2 fruit fly cellular contexts compared by ENCODE assay signal in genomic region chr3L:8763037-8763454, dm6.
TF ChIP-seq lines count a peak whose summit lies in the region.

No protein-coding gene starts in this region.

TF ChIP-seq in whole organism, embryonic, 481 proteins besides CTCF, POLR2A, EP300 and RAD21 (continued from another document and continues in another):
- TF ChIP-seq CG30403 (GFP tag; optimal IDR thresholded peaks at IDR 0.05; lab: Kevin White, UChicago) = peak; percentile 45
- no peak for TF ChIP-seq BtbVII (GFP tag; optimal IDR thresholded peaks at IDR 0.05; lab: Kevin White, UChicago)
- TF ChIP-seq oc (tag; optimal IDR thresholded peaks at IDR 0.05; lab: Kevin White, UChicago) = peak; percentile 27
- no peak for TF ChIP-seq exex (tag; optimal IDR thresholded peaks at IDR 0.05; lab: Kevin White, UChicago)
- TF ChIP-seq slp2 (GFP tag; optimal IDR thresholded peaks at IDR 0.05; lab: Kevin White, UChicago) = no peak
- no peak for TF ChIP-seq aop (GFP tag; IDR thresholded peaks at IDR 0.05; lab: Robert Waterston, UW)
- peak; percentile 14 for TF ChIP-seq Chrac-16 (GFP tag; optimal IDR thresholded peaks at IDR 0.05; lab: Kevin White, UChicago)
- TF ChIP-seq CG10267 (tag; optimal IDR thresholded peaks at IDR 0.05; lab: Kevin White, UChicago) = no peak
- TF ChIP-seq CG33213 (GFP tag; optimal IDR thresholded peaks at IDR 0.05; lab: Kevin White, UChicago) = no peak
- TF ChIP-seq Vsx1 (GFP tag; optimal IDR thresholded peaks at IDR 0.05; lab: Kevin White, UChicago) = no peak
- TF ChIP-seq CG32772 (GFP tag; IDR thresholded peaks at IDR 0.05; lab: Robert Waterston, UW) = peak; percentile 54
- TF ChIP-seq odd (GFP tag; optimal IDR thresholded peaks at IDR 0.05; lab: Kevin White, UChicago) = peak; percentile 26
- TF ChIP-seq E2f1 (GFP tag; IDR thresholded peaks at IDR 0.05; lab: Robert Waterston, UW) = peak; percentile 32; the same call in 1 of the 2 replicates
- peak; percentile 45 for TF ChIP-seq CG9817 (tag; optimal IDR thresholded peaks at IDR 0.05; lab: Kevin White, UChicago)
- 0 out of 3 replicates have a peak, but pooled peaks have one; percentile 32 for TF ChIP-seq Dbx (GFP tag; IDR thresholded peaks at IDR 0.05; lab: Robert Waterston, UW)
- TF ChIP-seq zen2 (GFP tag; IDR thresholded peaks at IDR 0.05; lab: Robert Waterston, UW; ENCODE audit: partially characterized antibody) = no peak
- peak; percentile 55 for TF ChIP-seq CoRest (tag; optimal IDR thresholded peaks at IDR 0.05; lab: Kevin White, UChicago)
- TF ChIP-seq Tbp (GFP tag; optimal IDR thresholded peaks at IDR 0.05; lab: Kevin White, UChicago) = no peak
- no peak for TF ChIP-seq da (GFP tag; optimal IDR thresholded peaks at IDR 0.05; lab: Kevin White, UChicago)
- no peak for TF ChIP-seq en (GFP tag; optimal IDR thresholded peaks at IDR 0.05; lab: Kevin White, UChicago)
- TF ChIP-seq CG12942 (GFP tag; optimal IDR thresholded peaks at IDR 0.05; lab: Kevin White, UChicago) = no peak
- peak; percentile 0 for TF ChIP-seq fd96Cb (tag; optimal IDR thresholded peaks at IDR 0.05; lab: Kevin White, UChicago)
- peak; percentile 53; the same call in 1 of the 2 replicates for TF ChIP-seq CG32532 (GFP tag; IDR thresholded peaks at IDR 0.05; lab: Robert Waterston, UW)
- no peak for TF ChIP-seq CG1024 (GFP tag; IDR thresholded peaks at IDR 0.05; lab: Robert Waterston, UW)
- peak; percentile 91 for TF ChIP-seq tna (GFP tag; IDR thresholded peaks at IDR 0.05; lab: Robert Waterston, UW; ENCODE audit: partially characterized antibody)
- 0 out of 2 replicates have a peak, but pooled peaks have one; percentile 20 for TF ChIP-seq CG32767 (GFP tag; IDR thresholded peaks at IDR 0.05; lab: Robert Waterston, UW)
- peak; percentile 64 for TF ChIP-seq so (GFP tag; IDR thresholded peaks at IDR 0.05; lab: Robert Waterston, UW)
- no peak for TF ChIP-seq ash1 (GFP tag; optimal IDR thresholded peaks at IDR 0.05; lab: Kevin White, UChicago)
- TF ChIP-seq CG31365 (tag; optimal IDR thresholded peaks at IDR 0.05; lab: Kevin White, UChicago) = no peak
- TF ChIP-seq CG4404 (GFP tag; IDR thresholded peaks at IDR 0.05; lab: Robert Waterston, UW) = no peak
- TF ChIP-seq cg (GFP tag; optimal IDR thresholded peaks at IDR 0.05; lab: Kevin White, UChicago) = no peak
- TF ChIP-seq Ssrp (tag; optimal IDR thresholded peaks at IDR 0.05; lab: Kevin White, UChicago) = peak; percentile 46
- TF ChIP-seq CG12236 (GFP tag; optimal IDR thresholded peaks at IDR 0.05; lab: Kevin White, UChicago) = no peak
- TF ChIP-seq CG2678 (tag; optimal IDR thresholded peaks at IDR 0.05; lab: Kevin White, UChicago) = no peak
- peak; percentile 43 for TF ChIP-seq PHDP (tag; optimal IDR thresholded peaks at IDR 0.05; lab: Kevin White, UChicago)
- TF ChIP-seq onecut (GFP tag; IDR thresholded peaks at IDR 0.05; lab: Robert Waterston, UW) = 0 out of 2 replicates have a peak, but pooled peaks have one; percentile 3
- no peak for TF ChIP-seq CG13296 (GFP tag; optimal IDR thresholded peaks at IDR 0.05; lab: Kevin White, UChicago)
- TF ChIP-seq ftz-f1 (GFP tag; optimal IDR thresholded peaks at IDR 0.05; lab: Kevin White, UChicago) = no peak
- no peak for TF ChIP-seq Antp (GFP tag; optimal IDR thresholded peaks at IDR 0.05; lab: Kevin White, UChicago)
- no peak for TF ChIP-seq slou (GFP tag; optimal IDR thresholded peaks at IDR 0.05; lab: Kevin White, UChicago)
- TF ChIP-seq sna (GFP tag; IDR thresholded peaks at IDR 0.05; lab: Robert Waterston, UW; ENCODE audit: partially characterized antibody) = no peak
- no peak for TF ChIP-seq CG3065 (GFP tag; optimal IDR thresholded peaks at IDR 0.05; lab: Kevin White, UChicago)
- no peak for TF ChIP-seq CG8478 (optimal IDR thresholded peaks at IDR 0.05; lab: Kevin White, UChicago)
- no peak for TF ChIP-seq stwl (tag; optimal IDR thresholded peaks at IDR 0.05; lab: Kevin White, UChicago)
- TF ChIP-seq tup (GFP tag; optimal IDR thresholded peaks at IDR 0.05; lab: Kevin White, UChicago) = no peak
- peak; percentile 74 for TF ChIP-seq slbo (GFP tag; IDR thresholded peaks at IDR 0.05; lab: Robert Waterston, UW)
- TF ChIP-seq CG14014 (GFP tag; IDR thresholded peaks at IDR 0.05; lab: Robert Waterston, UW) = peak; percentile 54; the same call in 1 of the 2 replicates
- peak; percentile 17 for TF ChIP-seq Hr3 (GFP tag; optimal IDR thresholded peaks at IDR 0.05; lab: Kevin White, UChicago)
- peak; percentile 66 for TF ChIP-seq lmd (GFP tag; IDR thresholded peaks at IDR 0.05; lab: Robert Waterston, UW)
- TF ChIP-seq CG4360 (GFP tag; IDR thresholded peaks at IDR 0.05; lab: Robert Waterston, UW) = no peak
- no peak for TF ChIP-seq Lhr (GFP tag; optimal IDR thresholded peaks at IDR 0.05; lab: Kevin White, UChicago)
- TF ChIP-seq CG17568 (GFP tag; optimal IDR thresholded peaks at IDR 0.05; lab: Kevin White, UChicago) = peak; percentile 14
- TF ChIP-seq pzg (GFP tag; optimal IDR thresholded peaks at IDR 0.05; lab: Kevin White, UChicago) = no peak
- no peak for TF ChIP-seq Side (GFP tag; optimal IDR thresholded peaks at IDR 0.05; lab: Kevin White, UChicago)
- TF ChIP-seq CG1529 (GFP tag; optimal IDR thresholded peaks at IDR 0.05; lab: Kevin White, UChicago) = no peak
- no peak for TF ChIP-seq cato (GFP tag; optimal IDR thresholded peaks at IDR 0.05; lab: Kevin White, UChicago; ENCODE audit: borderline replicate concordance)
- TF ChIP-seq sob (GFP tag; IDR thresholded peaks at IDR 0.05; lab: Robert Waterston, UW) = peak; percentile 46; the same call in 1 of the 2 replicates
- TF ChIP-seq Dll (GFP tag; IDR thresholded peaks at IDR 0.05; lab: Robert Waterston, UW; ENCODE audit: partially characterized antibody) = 0 out of 4 replicates have a peak, but pooled peaks have one; percentile 46
- no peak for TF ChIP-seq CG1233 (GFP tag; optimal IDR thresholded peaks at IDR 0.05; lab: Kevin White, UChicago)
- no peak for TF ChIP-seq dan (GFP tag; IDR thresholded peaks at IDR 0.05; lab: Robert Waterston, UW)
- TF ChIP-seq CG9727 (GFP tag; optimal IDR thresholded peaks at IDR 0.05; lab: Kevin White, UChicago) = no peak
- no peak for TF ChIP-seq run (tag; optimal IDR thresholded peaks at IDR 0.05; lab: Kevin White, UChicago)
- TF ChIP-seq btn (GFP tag; optimal IDR thresholded peaks at IDR 0.05; lab: Kevin White, UChicago) = no peak
- no peak for TF ChIP-seq B-H2 (GFP tag; optimal IDR thresholded peaks at IDR 0.05; lab: Kevin White, UChicago)
- TF ChIP-seq CG4328 (GFP tag; optimal IDR thresholded peaks at IDR 0.05; lab: Kevin White, UChicago) = no peak
- TF ChIP-seq CG15601 (tag; optimal IDR thresholded peaks at IDR 0.05; lab: Kevin White, UChicago) = no peak

TF ChIP-seq in whole organism, prepupa, 60 proteins besides CTCF, POLR2A, EP300 and RAD21 (continued from another document):
- TF ChIP-seq fd85E (GFP tag; optimal IDR thresholded peaks at IDR 0.05; lab: Kevin White, UChicago) (no peak), CG3032 (tag; optimal IDR thresholded peaks at IDR 0.05; lab: Kevin White, UChicago) (no peak), CG34406 (GFP tag; optimal IDR thresholded peaks at IDR 0.05; lab: Kevin White, UChicago) (peak; percentile 59), CG15336 (GFP tag; IDR thresholded peaks at IDR 0.05; lab: Robert Waterston, UW) (peak; percentile 20; the same call in 1 of the 2 replicates), CG6808 (GFP tag; optimal IDR thresholded peaks at IDR 0.05; lab: Kevin White, UChicago) (no peak), fkh (GFP tag; optimal IDR thresholded peaks at IDR 0.05; lab: Kevin White, UChicago) (no peak), CG11762 (GFP tag; optimal IDR thresholded peaks at IDR 0.05; lab: Kevin White, UChicago; ENCODE audit: insufficient read depth) (no peak), CG11294 (GFP tag; IDR thresholded peaks at IDR 0.05; lab: Robert Waterston, UW) (no peak), Blimp-1 (GFP tag; optimal IDR thresholded peaks at IDR 0.05; lab: Kevin White, UChicago) (no peak), Eip78C (GFP tag; lab: Kevin White, UChicago) (no peak), Hr38 (GFP tag; optimal IDR thresholded peaks at IDR 0.05; lab: Kevin White, UChicago) (no peak), esn (GFP tag; optimal IDR thresholded peaks at IDR 0.05; lab: Kevin White, UChicago) (no peak), CG4318 (GFP tag; optimal IDR thresholded peaks at IDR 0.05; lab: Kevin White, UChicago) (no peak), Gug (GFP tag; IDR thresholded peaks at IDR 0.05; lab: Robert Waterston, UW) (no peak), fd59A (GFP tag; optimal IDR thresholded peaks at IDR 0.05; lab: Kevin White, UChicago) (no peak), Hr4 (GFP tag; optimal IDR thresholded peaks at IDR 0.05; lab: Kevin White, UChicago) (peak; percentile 40), CG31627 (GFP tag; optimal IDR thresholded peaks at IDR 0.05; lab: Kevin White, UChicago) (peak; percentile 62), CG8119 (GFP tag; IDR thresholded peaks at IDR 0.05; lab: Robert Waterston, UW) (peak; percentile 47; the same call in 1 of the 3 replicates), CG6163 (GFP tag; IDR thresholded peaks at IDR 0.05; lab: Robert Waterston, UW) (no peak), ss (GFP tag; optimal IDR thresholded peaks at IDR 0.05; lab: Kevin White, UChicago) (no peak), CG6854 (GFP tag; optimal IDR thresholded peaks at IDR 0.05; lab: Kevin White, UChicago) (no peak), net (GFP tag; optimal IDR thresholded peaks at IDR 0.05; lab: Kevin White, UChicago) (peak; percentile 28), lz (GFP tag; optimal IDR thresholded peaks at IDR 0.05; lab: Kevin White, UChicago) (peak; percentile 42), topi (GFP tag; optimal IDR thresholded peaks at IDR 0.05; lab: Kevin White, UChicago) (no peak), CG6792 (GFP tag; optimal IDR thresholded peaks at IDR 0.05; lab: Kevin White, UChicago) (peak; percentile 26), dsx (GFP tag; optimal IDR thresholded peaks at IDR 0.05; lab: Kevin White, UChicago; ENCODE audit: poor library complexity, severe bottlenecking) (no peak), vri (GFP tag; optimal IDR thresholded peaks at IDR 0.05; lab: Kevin White, UChicago) (peak; percentile 67), Smox (GFP tag; optimal IDR thresholded peaks at IDR 0.05; lab: Kevin White, UChicago) (peak; percentile 61), Hr39 (GFP tag; optimal IDR thresholded peaks at IDR 0.05; lab: Kevin White, UChicago) (peak; percentile 62), CG9139 (GFP tag; optimal IDR thresholded peaks at IDR 0.05; lab: Kevin White, UChicago) (no peak), cyc (GFP tag; optimal IDR thresholded peaks at IDR 0.05; lab: Kevin White, UChicago) (peak; percentile 27), salr (GFP tag; optimal IDR thresholded peaks at IDR 0.05; lab: Kevin White, UChicago) (no peak), CG6276 (GFP tag; optimal IDR thresholded peaks at IDR 0.05; lab: Kevin White, UChicago) (peak; percentile 20), CG10669 (GFP tag; optimal IDR thresholded peaks at IDR 0.05; lab: Kevin White, UChicago) (no peak), Met (GFP tag; optimal IDR thresholded peaks at IDR 0.05; lab: Kevin White, UChicago) (peak; percentile 67), Sox15 (GFP tag; optimal IDR thresholded peaks at IDR 0.05; lab: Kevin White, UChicago) (peak; percentile 17)
